Worm (Caenorhabditis elegans) whole organism, midembryonic: ENCODE data around the gene C27F2.10.

Source experiments
- klf-2 ChIP-seq: fragments of 200-800 bp; sonication (Bioruptor generic); conservative IDR thresholded peaks from 2 replicates; pipeline ENCODE4 v1.3.6; 2022; ENCODE audit warnings: missing genetic modification reagents, missing genetic modification characterization, missing compliant biosample characterization
- ztf-23 ChIP-seq: fragments of 200-800 bp; sonication (Bioruptor generic); IDR thresholded peaks from 2 replicates; pipeline ENCODE4 v1.3.6; 2022; ENCODE audit warnings: missing genetic modification reagents, missing genetic modification characterization, missing compliant biosample characterization

DNA sequence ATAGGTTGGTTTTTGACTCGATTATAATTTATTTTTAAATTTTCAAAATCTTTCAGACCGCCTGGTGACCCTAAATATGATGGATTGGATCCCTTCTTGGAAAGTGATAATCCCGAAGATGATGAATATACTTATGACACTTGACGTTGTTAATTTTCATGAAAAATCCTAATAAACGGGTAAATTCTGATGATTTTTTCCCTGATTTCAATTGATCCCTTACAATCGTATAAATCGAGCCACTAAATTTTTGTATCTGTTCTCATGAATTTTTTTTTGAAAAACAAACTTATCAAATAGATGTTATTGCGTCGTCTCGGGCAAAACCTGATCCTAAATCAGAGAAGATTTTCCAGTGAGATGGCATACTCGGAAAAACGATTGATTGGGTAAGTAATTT is 36.3 kb upstream of the C27F2.10 start, which contains the start of gene R144.13:
- TF ChIP-seq ztf-23 (GFP tag; lab: Robert Waterston, UW) = no peak
- TF ChIP-seq klf-2 (GFP tag; lab: Robert Waterston, UW) = no peak
